Fruit fly (Drosophila melanogaster): ENCODE data around the gene Srp72.

The Srp72 gene

DNA sequence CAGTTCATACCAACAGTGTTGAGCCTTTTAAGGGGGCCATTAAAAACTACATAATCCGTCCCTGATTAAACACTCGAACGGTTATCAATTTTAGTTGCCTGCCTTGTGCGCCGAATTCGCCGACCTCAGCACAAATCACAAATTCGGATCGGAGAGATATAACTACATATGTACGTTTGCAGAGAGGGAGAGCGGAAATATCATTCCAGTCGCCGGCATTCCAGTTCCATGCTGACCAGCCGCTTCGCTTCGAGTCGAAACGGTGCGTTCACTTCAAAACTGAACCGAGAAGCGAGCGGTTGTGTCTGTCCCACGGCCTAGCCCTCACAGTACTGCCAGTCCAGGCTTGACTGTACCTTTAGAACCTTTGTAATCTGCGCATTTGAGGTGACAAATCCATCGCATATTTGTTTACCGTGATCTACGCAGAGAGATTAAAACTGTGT, 14.0 kb upstream of the Srp72 start:
- TF ChIP-seq CG8478 (optimal IDR thresholded peaks at IDR 0.05) (no peak), CTCF (optimal IDR thresholded peaks at IDR 0.05) (no peak)

DNA sequence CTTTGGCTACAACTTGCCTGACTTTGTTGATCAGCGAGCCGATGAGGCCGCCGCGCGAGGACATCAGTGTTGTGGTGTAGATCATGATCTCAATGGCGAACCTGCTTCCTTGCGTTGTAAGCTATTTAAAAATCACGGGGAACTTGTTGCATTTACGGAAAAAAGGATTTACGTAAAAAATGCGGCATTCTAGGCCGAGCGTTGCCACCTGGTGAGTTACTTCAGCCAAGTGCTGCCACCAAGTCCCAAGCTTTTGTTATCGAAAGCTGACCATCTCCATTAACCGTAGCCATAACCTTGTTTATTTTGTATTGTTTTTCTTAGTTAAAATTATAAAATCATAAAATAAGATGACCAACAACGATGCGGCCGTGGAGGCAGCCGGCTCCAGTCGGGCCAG, 11.7 kb upstream of the Srp72 start, which contains the start of the genes TFAM and CG5412:
Gene TFAM, minus strand, starts transcription at position 222 of the 400 bp plus-strand sequence.
Gene CG5412, plus strand, starts transcription at position 265 of the 400 bp plus-strand sequence.
- TF ChIP-seq CTCF (optimal IDR thresholded peaks at IDR 0.05), result peak in 1 of 2 experiments; percentile 31
- no peak for TF ChIP-seq CG8478 (optimal IDR thresholded peaks at IDR 0.05)

DNA sequence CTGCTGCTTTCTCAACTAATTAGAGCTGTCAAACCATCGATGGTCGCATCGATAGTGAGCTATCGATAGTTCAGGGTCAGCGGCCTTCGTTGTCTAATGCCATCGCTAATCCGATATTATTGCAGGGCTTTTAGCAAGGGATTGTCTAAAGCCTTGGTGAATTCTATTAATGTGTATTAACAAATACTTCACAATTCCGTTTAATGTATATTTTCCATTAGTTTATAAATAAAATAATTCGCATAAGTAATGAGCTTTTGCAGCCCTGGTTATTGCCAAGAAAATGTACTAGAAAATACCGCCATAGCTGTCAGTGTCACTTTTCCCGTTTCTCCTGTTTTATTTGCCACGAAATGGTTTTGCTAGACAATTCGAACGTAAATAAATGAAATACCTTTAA, 8.7 kb upstream of the Srp72 start, which contains the start of the genes EloB and Srp14:
Gene EloB, minus strand, starts transcription at position 35 of the 400 bp plus-strand sequence.
Gene Srp14, plus strand, starts transcription at position 300 of the 400 bp plus-strand sequence.
- TF ChIP-seq CTCF (optimal IDR thresholded peaks at IDR 0.05) (no peak), CG8478 (optimal IDR thresholded peaks at IDR 0.05) (no peak)

DNA sequence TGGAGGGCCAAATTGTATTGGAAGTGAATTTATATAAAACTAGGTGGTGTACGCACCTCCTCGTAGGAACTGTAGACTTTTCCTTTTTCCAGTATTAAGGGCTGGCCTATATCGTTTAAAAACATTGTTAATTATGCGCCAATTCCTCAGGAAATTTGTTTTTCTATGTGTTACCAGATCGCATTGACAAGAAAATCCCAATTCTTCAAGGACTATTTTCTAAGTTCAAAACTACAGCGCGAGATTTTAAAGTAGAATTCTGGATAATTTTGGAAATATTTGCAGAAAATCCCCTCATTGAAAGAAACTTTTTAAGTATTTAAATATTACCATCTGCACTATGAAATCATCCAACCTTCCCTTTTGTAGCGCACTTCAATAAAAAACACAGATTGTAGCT, 7.1 kb upstream of the Srp72 start, which contains the start of gene CG34008:
Gene CG34008, minus strand, starts transcription at position 147 of the 400 bp plus-strand sequence.
- TF ChIP-seq CG8478 (optimal IDR thresholded peaks at IDR 0.05) (no peak), CTCF (optimal IDR thresholded peaks at IDR 0.05) (no peak)

DNA sequence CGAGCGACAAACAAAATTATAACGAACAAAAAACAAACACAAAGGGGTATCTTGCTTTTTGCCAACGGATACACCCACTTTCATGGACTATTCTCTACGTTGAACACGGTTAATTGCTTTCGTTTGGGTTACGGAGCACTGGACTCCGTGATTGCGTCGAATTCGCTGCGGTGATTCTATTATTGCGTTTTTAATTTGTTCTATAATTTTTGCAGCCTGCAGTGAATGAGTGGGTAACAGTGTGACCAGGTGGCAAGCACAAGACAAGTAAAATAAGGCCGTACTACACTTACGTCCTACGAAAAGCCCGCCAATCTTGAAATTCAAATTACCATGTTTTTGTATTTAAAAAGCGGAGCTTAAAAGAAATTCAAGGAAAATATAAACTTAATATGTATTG, 2.9 kb upstream of the Srp72 start, which contains the start of gene CG16953:
Gene CG16953, minus strand, starts transcription at position 268 of the 400 bp plus-strand sequence.
- TF ChIP-seq CG8478 (optimal IDR thresholded peaks at IDR 0.05), result no peak
- no peak for TF ChIP-seq CTCF (optimal IDR thresholded peaks at IDR 0.05)

DNA sequence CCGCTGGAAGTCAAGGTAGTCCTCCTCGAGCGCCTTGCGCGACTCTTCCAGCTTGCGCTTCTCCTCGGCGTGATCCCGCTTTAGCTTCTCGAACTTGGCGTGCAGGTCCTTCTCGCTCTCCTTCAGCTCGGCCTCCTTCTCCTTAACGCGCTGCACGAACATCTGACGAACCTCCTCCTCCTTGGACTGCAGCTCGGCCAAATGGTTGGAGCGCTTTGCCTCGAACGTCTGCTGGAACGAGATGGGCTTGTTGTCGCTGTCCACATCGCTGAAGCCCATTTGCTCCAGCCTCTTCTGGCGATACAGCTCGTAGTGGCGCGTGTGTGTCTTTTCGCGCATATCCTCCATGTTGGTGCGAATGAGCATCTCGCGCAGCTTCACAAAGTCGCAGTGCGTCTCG, 2.1 kb upstream of the Srp72 start:
- TF ChIP-seq CTCF (optimal IDR thresholded peaks at IDR 0.05), result no peak
- no peak for TF ChIP-seq CG8478 (optimal IDR thresholded peaks at IDR 0.05)

DNA sequence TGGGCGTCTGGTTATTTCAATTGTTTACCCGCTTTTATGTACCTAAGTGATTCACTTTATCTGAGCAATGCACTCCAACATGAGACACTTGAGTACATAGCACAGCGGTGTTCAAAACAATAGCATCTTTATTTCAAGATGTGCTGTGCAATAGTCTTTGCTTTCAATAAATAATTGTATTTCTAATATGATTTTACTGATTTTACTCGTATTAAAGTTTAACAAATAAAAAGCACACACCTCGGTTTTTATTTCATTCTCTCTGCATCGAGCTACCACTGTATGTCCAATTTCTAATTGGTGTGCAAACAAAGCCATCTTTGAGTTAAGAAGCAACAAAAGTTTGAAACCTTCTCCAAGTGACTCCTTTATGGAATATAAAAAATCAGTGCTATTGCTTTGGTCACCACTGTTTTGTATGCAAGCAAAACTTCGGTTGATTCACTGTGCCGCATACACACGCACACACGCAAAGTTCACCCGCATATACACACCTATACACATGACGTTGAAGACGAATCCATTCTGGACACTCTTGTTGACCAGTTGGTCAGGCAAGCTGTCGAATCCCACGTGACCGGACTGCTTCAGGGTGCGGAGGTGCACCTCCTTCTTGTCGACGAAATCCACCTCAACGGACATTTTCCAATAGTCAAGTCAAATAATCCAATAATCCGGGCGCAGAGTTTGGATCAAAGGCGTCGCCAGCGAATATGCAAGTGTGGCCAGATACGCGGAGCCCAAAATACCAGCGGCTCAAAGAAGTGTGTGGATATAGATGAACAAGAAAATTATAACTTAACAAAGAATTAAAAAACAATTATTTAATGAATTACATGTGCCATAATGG, 656 bp upstream of the Srp72 start, which contains the start of gene Septin2:
Gene Septin2, minus strand, starts transcription at position 727 of the 850 bp plus-strand sequence.
- TF ChIP-seq CTCF (optimal IDR thresholded peaks at IDR 0.05) (no peak), CG8478 (optimal IDR thresholded peaks at IDR 0.05) (no peak)

DNA sequence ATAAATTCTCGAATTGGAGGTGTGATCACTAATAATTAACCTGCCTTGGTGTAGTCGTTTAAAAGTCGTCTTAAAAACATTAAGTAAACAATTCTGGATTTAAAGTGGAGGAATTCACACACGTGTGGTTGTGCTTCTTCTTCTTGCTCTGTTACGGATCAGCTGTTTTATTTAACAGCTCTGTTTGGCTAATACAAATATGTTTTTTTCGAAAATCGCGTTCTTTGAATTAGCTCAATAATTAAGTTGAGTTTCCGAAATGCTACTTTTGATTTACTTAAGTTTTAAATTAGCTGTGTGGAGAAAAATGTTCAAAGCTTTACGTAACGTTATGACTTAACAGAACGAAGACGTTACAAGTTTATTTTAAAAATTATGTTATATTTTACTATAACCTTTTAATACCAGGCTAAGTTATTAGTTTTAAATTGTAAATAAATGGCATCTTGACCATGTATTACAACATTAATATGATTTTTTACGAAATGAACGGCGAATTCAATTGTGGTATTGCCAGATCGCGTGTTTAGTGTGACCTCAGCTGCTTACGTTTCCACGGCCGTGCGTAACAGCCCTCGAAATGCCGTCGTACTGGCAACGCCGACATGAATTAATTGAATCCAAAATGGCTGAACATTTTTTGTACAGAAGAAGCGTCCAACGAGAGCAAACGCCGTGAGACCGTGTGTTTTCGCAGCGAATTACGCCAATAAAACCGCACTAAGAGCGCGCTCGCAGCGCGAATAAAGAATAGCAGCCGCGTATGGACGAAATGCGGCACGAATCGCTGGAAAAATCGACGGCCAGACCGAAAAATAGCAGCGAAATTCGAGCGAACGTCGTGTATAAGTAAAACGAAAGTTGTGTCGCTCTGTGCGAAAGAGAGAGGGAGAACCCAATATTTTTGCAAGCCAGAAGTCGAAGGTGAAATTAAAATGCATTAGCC, 4.3 kb downstream of the Srp72 start, which contains the start of the genes Pus1 and bon:
Gene Pus1, minus strand, starts transcription at position 155 of the 946 bp plus-strand sequence.
Gene bon, plus strand, starts transcription at position 623 of the 946 bp plus-strand sequence.
- TF ChIP-seq CTCF (optimal IDR thresholded peaks at IDR 0.05) (peak in 1 of 2 experiments; percentile 5), CG8478 (optimal IDR thresholded peaks at IDR 0.05) (no peak)

DNA sequence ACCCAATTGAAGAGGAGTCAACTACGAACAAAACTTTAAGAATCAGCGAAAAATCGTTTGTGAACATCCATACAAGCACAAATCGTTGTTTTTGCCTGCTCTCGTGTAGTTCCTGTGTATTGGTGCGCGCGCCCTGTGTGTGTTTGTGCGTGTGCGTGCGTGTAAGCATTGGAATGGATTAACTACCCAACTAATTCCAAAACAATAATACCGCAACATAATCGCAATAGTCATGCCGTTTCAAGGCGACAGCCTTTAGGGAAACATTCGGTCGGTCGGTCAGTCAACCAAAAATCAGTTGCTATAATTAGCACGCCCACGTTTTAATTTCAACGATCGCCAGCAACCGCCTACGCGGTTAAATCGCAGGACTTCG, 4.9 kb downstream of the Srp72 start:
- TF ChIP-seq CG8478 (optimal IDR thresholded peaks at IDR 0.05), result no peak

DNA sequence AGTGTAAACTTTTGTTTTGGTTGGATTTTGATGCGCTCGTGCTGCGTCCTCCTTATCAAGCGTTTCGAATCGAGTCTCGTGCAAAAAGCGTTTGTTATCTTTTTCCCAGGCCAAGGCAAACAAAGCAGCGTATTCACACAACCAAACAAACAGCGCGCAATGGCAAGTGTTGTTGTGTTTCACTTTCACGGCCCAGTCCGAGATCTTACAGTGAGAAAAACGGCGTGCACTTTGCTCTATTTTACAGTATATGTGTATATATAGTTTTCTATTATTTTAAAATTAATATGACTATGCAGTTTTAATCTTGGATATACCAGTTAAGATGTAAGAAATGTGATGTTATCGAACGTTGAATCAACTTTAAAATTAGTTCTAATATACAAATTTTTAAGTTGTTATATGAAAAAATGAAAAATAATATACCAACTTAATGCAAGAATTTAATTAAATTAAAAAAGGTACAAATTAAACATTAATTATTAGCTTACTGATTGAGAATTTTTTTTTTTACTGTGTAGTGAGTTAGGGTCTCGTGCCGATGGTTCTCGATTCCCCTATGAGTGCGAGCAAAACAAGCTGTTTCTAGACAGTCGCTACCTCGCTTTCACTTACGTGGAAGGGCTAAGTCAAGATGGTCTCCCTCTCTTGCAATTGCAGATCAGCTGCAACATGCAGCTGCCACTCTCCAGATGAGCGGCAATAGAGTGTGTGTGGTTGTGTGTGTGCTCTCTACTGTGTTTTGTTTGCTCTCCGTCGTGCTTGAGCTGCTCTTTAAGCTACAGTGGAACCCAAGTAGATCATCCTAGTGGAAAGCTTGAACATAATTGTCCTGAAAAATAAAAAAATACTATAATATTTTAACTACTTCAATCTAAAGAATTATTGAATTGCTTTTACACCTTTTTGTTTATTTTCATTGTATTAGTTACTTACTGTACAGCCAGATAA, 6.0 kb downstream of the Srp72 start:
- no peak for TF ChIP-seq CG8478 (optimal IDR thresholded peaks at IDR 0.05)
- TF ChIP-seq CTCF (optimal IDR thresholded peaks at IDR 0.05), result no peak

DNA sequence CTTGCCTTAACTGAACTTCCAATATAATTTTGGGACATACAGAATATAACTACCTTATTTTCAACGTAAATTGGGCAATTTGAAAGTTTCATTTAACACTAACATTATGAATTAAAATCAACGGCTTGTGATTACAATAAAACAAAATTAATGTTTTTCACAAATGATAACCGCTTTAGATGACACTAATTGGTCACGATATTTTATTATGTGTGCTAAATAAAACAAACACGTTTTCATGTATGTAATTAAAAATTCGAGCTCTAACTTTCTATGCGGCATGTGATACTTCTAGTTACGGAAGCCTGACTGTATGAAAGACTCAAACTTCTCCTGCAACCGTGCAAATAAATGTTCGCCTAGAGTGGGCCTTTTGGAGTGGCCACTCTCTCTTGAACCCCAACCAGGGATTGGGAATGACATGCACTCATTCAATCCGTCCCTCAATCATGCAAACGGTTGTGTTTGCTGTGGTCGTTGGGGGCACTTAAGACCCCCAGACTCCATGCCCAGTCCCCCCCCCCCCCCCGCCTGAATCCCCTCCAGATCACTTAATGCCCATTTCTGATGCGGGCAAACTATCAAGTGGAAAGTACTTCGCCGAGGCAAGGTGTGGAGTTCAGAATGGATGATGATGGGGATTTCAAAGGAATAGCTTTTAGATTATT, 6.8 kb downstream of the Srp72 start:
- TF ChIP-seq CTCF (optimal IDR thresholded peaks at IDR 0.05) (no peak), CG8478 (optimal IDR thresholded peaks at IDR 0.05) (no peak)

DNA sequence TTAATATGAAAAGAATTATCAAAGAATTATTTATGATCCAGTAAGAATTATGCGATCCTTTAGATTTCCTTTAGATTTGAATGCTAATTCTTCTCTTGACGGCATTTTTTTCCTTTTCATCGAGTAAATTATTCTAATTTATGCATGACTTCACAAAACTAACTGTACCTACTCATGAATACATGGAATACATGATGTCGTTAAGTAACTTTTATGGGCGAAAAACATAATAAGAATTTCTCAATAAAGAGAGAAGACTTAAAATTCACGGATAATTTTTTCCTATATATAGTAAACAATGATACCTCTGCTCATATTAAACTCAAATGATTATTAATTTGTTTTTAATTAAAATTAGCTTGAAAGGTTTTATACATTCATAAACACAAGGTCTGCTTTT, 7.4 kb downstream of the Srp72 start:
- TF ChIP-seq CTCF (optimal IDR thresholded peaks at IDR 0.05) (no peak), CG8478 (optimal IDR thresholded peaks at IDR 0.05) (no peak)

DNA sequence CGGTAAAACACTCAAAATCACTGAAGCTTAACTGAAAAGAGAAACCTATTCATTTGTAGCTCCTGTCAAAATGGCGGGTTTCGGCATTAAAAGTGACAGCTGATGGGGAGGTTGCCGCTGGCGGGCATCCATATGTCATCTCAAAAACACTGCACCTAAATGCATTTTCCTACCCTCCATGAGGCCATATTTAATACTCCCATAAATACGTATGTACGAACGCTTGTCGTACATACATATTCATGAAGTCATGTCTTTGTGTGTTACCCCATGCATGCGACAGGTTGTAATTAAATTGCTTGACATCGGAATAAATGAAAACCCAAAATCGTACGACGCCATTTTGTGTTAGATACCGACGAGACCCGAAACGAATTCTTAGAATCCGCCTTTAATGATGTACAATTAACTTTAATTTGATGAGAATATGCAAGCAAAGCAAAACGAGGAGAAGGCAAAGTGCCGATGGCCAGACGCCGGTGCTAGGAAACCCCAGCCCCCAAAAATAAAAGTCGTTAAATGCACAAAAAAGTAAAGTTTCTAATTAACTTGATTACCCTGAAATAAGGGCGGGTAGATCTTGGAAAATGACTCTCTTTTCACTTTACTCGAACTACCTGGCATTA, 7.9 kb downstream of the Srp72 start:
- TF ChIP-seq CTCF (optimal IDR thresholded peaks at IDR 0.05) (no peak), CG8478 (optimal IDR thresholded peaks at IDR 0.05) (no peak)
